Fruit fly (Drosophila melanogaster): ENCODE data around the gene Oatp74D.

Gene Oatp74D

dm6 chr3L:17486794-17487726 lies at the start of gene Oatp74D:
Oatp74D (plus strand) TSS chr3L:17487118.
- TF ChIP-seq esn (GFP tag; optimal IDR thresholded peaks at IDR 0.05) (peak; percentile 77), salr (GFP tag; optimal IDR thresholded peaks at IDR 0.05) (peak in 1 of 2 experiments; percentile 47), Sox15 (GFP tag; optimal IDR thresholded peaks at IDR 0.05) (peak; percentile 11), Sox14 (GFP tag; optimal IDR thresholded peaks at IDR 0.05) (peak; percentile 46), CG3032 (tag; optimal IDR thresholded peaks at IDR 0.05) (no peak), dac (GFP tag; optimal IDR thresholded peaks at IDR 0.05) (no peak), ss (GFP tag; optimal IDR thresholded peaks at IDR 0.05) (peak; percentile 20 to 22), Lpt (GFP tag; optimal IDR thresholded peaks at IDR 0.05) (peak; percentile 54), CG11762 (GFP tag; optimal IDR thresholded peaks at IDR 0.05; ENCODE audit: insufficient read depth) (no peak), spab (GFP tag; optimal IDR thresholded peaks at IDR 0.05) (no peak), Gug (GFP tag; IDR thresholded peaks at IDR 0.05) (no peak), CG34406 (GFP tag; optimal IDR thresholded peaks at IDR 0.05) (peak; percentile 56), CG11902 (GFP tag; optimal IDR thresholded peaks at IDR 0.05) (no peak), CG7368 (GFP tag; optimal IDR thresholded peaks at IDR 0.05) (peak; percentile 47), eg (GFP tag; IDR thresholded peaks at IDR 0.05) (peak; percentile 79), CG10669 (GFP tag; optimal IDR thresholded peaks at IDR 0.05) (peak; percentile 30), Eip93F (GFP tag; optimal IDR thresholded peaks at IDR 0.05) (peak; percentile 83), Eip75B (GFP tag; optimal IDR thresholded peaks at IDR 0.05) (peak; percentile 45), acj6 (GFP tag; optimal IDR thresholded peaks at IDR 0.05) (peak; percentile 58), Met (GFP tag; optimal IDR thresholded peaks at IDR 0.05) (peak; percentile 80), dsx (GFP tag; optimal IDR thresholded peaks at IDR 0.05; ENCODE audit: poor library complexity, severe bottlenecking) (peak; percentile 45), Ets96B (tag; optimal IDR thresholded peaks at IDR 0.05) (peak; percentile 36), CG4318 (GFP tag; optimal IDR thresholded peaks at IDR 0.05) (no peak), Hr39 (GFP tag; optimal IDR thresholded peaks at IDR 0.05) (peak; percentile 70), Eip78C (GFP tag) (peak; percentile 90), Blimp-1 (GFP tag; optimal IDR thresholded peaks at IDR 0.05) (peak; percentile 62), CG6792 (GFP tag; optimal IDR thresholded peaks at IDR 0.05) (peak; percentile 46), CG6163 (GFP tag; IDR thresholded peaks at IDR 0.05) (peak; percentile 64; the same call in 2 of the 3 replicates), OdsH (GFP tag; optimal IDR thresholded peaks at IDR 0.05) (peak; percentile 64), fd85E (GFP tag; optimal IDR thresholded peaks at IDR 0.05) (no peak), Sox102F (GFP tag; optimal IDR thresholded peaks at IDR 0.05) (peak; percentile 71), achi (GFP tag; optimal IDR thresholded peaks at IDR 0.05) (peak; percentile 49), CG11294 (GFP tag; IDR thresholded peaks at IDR 0.05) (0 out of 2 replicates have a peak, but pooled peaks have one; percentile 26), Hr4 (GFP tag; optimal IDR thresholded peaks at IDR 0.05) (peak; percentile 82), CG6854 (GFP tag; optimal IDR thresholded peaks at IDR 0.05) (peak; percentile 64), CG3919 (GFP tag; optimal IDR thresholded peaks at IDR 0.05) (peak; percentile 74), Ets21C (GFP tag; optimal IDR thresholded peaks at IDR 0.05) (peak; percentile 58), CG8632 (GFP tag; optimal IDR thresholded peaks at IDR 0.05) (peak; percentile 63), CG8319 (GFP tag; optimal IDR thresholded peaks at IDR 0.05) (peak; percentile 8), cyc (GFP tag; optimal IDR thresholded peaks at IDR 0.05) (peak; percentile 56), fd59A (GFP tag; optimal IDR thresholded peaks at IDR 0.05) (no peak), svp (GFP tag) (peak; percentile 86), CG16779 (tag; optimal IDR thresholded peaks at IDR 0.05) (peak; percentile 40), CG32006 (GFP tag; optimal IDR thresholded peaks at IDR 0.05) (peak; percentile 39), Hr38 (GFP tag; optimal IDR thresholded peaks at IDR 0.05) (no peak), pdm3 (GFP tag; optimal IDR thresholded peaks at IDR 0.05) (peak; percentile 65), CG10631 (GFP tag; optimal IDR thresholded peaks at IDR 0.05) (peak; percentile 45), CG8119 (GFP tag; IDR thresholded peaks at IDR 0.05) (peak; percentile 78), CG9139 (GFP tag; optimal IDR thresholded peaks at IDR 0.05) (peak; percentile 17), lz (GFP tag; optimal IDR thresholded peaks at IDR 0.05) (peak; percentile 72)

All from whole organism, prepupa.